Fruit fly (Drosophila melanogaster) whole organism, embryonic: ENCODE data around the gene CG1136.

Experiments used
- B-H1 ChIP-seq: fragments of 200-800 bp; sonication (Bioruptor generic); IDR thresholded peaks from 3 replicates; pipeline ENCODE4 v1.3.6; 2022; ENCODE audit warnings: missing biosample characterization, missing genetic modification characterization
- BEAF-32 ChIP-seq: fragments of 200-800 bp; sonication (Bioruptor generic); optimal IDR thresholded peaks from 3 replicates; lab custom pipeline; 2017; ENCODE audit warnings: missing biosample characterization, missing genetic modification characterization, mild to moderate bottlenecking, moderate library complexity, missing genetic modification reagents
- Bteb2 ChIP-seq: fragments of 200-800 bp; sonication (Bioruptor generic); optimal IDR thresholded peaks from 2 replicates; lab custom pipeline; 2016; ENCODE audit warnings: missing biosample characterization, missing genetic modification characterization
- CG10366 ChIP-seq: fragments of 200-800 bp; sonication (Bioruptor generic); IDR thresholded peaks from 2 replicates; pipeline ENCODE4 v1.3.6; 2022; ENCODE audit warnings: missing biosample characterization, missing genetic modification characterization
- CG11247 ChIP-seq: fragments of 200-800 bp; sonication (Bioruptor generic); IDR thresholded peaks from 2 replicates; pipeline ENCODE4 v1.3.6; 2022; ENCODE audit warnings: missing biosample characterization, missing genetic modification characterization
- CG11560 ChIP-seq: fragments of 200-800 bp; sonication (Bioruptor generic); IDR thresholded peaks from 3 replicates; pipeline ENCODE4 v1.3.6; 2022; ENCODE audit warnings: missing biosample characterization, missing genetic modification characterization
- CG12104 ChIP-seq: fragments of 200-800 bp; sonication (Bioruptor generic); optimal IDR thresholded peaks from 3 replicates; lab custom pipeline; 2016; ENCODE audit warnings: missing biosample characterization, missing genetic modification characterization
- CG12391 ChIP-seq: fragments of 200-800 bp; sonication (Bioruptor generic); optimal IDR thresholded peaks from 3 replicates; lab custom pipeline; 2018; ENCODE audit warnings: missing biosample characterization, mild to moderate bottlenecking, missing genetic modification characterization, moderate library complexity
- CG13287 ChIP-seq: fragments of 200-800 bp; sonication (Bioruptor generic); IDR thresholded peaks from 2 replicates; pipeline ENCODE4 v1.3.6; 2022; ENCODE audit warnings: missing biosample characterization, missing genetic modification characterization; ENCODE audit not compliant: partially characterized antibody
- CG13894 ChIP-seq: fragments of 200-800 bp; sonication (Bioruptor generic); optimal IDR thresholded peaks from 3 replicates; lab custom pipeline; 2018; ENCODE audit warnings: missing biosample characterization, mild to moderate bottlenecking, missing genetic modification characterization, moderate library complexity
- CG17385 ChIP-seq: fragments of 200-800 bp; sonication (Bioruptor generic); optimal IDR thresholded peaks from 3 replicates; lab custom pipeline; 2018; ENCODE audit warnings: missing biosample characterization, mild to moderate bottlenecking, missing genetic modification characterization
- CG17802 ChIP-seq: fragments of 200-800 bp; sonication (Bioruptor generic); optimal IDR thresholded peaks from 2 replicates; lab custom pipeline; 2018; ENCODE audit warnings: missing biosample characterization, mild to moderate bottlenecking, missing genetic modification characterization, moderate library complexity
- CG18599 ChIP-seq: fragments of 200-800 bp; sonication (Bioruptor generic); optimal IDR thresholded peaks from 3 replicates; lab custom pipeline; 2017; ENCODE audit warnings: missing biosample characterization, missing genetic modification characterization, mild to moderate bottlenecking, moderate library complexity, missing genetic modification reagents
- CG18764 ChIP-seq: fragments of 200-800 bp; sonication (Bioruptor generic); optimal IDR thresholded peaks from 3 replicates; lab custom pipeline; 2016; ENCODE audit warnings: missing biosample characterization, missing genetic modification characterization
- CG2116 ChIP-seq: fragments of 200-800 bp; sonication (Bioruptor generic); optimal IDR thresholded peaks from 3 replicates; lab custom pipeline; 2018; ENCODE audit warnings: missing biosample characterization, mild to moderate bottlenecking, missing genetic modification characterization
- CG3065 ChIP-seq: fragments of 200-800 bp; sonication (Bioruptor generic); optimal IDR thresholded peaks from 2 replicates; lab custom pipeline; 2016; ENCODE audit warnings: missing biosample characterization, missing genetic modification characterization
- CG31224 ChIP-seq: fragments of 200-800 bp; sonication (Bioruptor generic); IDR thresholded peaks from 2 replicates; pipeline ENCODE4 v1.3.6; 2022; ENCODE audit warnings: missing biosample characterization, missing genetic modification characterization
- CG9817 ChIP-seq: fragments of 200-800 bp; sonication (Bioruptor generic); optimal IDR thresholded peaks from 2 replicates; lab custom pipeline; 2018; ENCODE audit warnings: missing biosample characterization, mild to moderate bottlenecking, missing genetic modification characterization, moderate library complexity
- Chrac-16 ChIP-seq: fragments of 200-800 bp; sonication (Bioruptor generic); optimal IDR thresholded peaks from 3 replicates; lab custom pipeline; 2016; ENCODE audit warnings: missing biosample characterization, missing genetic modification characterization
- Dfd ChIP-seq, 2 experiments: fragments of >200 bp; optimal IDR thresholded peaks; 2 replicates each; lab custom pipeline; 2017; ENCODE audit warnings: missing biosample characterization in 2 of 2, missing genetic modification characterization in 2 of 2
- Dip3 ChIP-seq: fragments of 200-800 bp; sonication (Bioruptor generic); optimal IDR thresholded peaks from 3 replicates; lab custom pipeline; 2016; ENCODE audit warnings: missing biosample characterization, missing genetic modification characterization
- Dll ChIP-seq: fragments of 200-800 bp; sonication (Bioruptor generic); IDR thresholded peaks from 4 replicates; pipeline ENCODE4 v1.3.6; 2022; ENCODE audit warnings: missing biosample characterization, missing genetic modification characterization; ENCODE audit not compliant: partially characterized antibody
- E2f1 ChIP-seq: fragments of 200-800 bp; sonication (Bioruptor generic); IDR thresholded peaks from 2 replicates; pipeline ENCODE4 v1.3.6; 2022; ENCODE audit warnings: missing biosample characterization, missing genetic modification characterization
- HLH3B ChIP-seq: fragments of 200-800 bp; sonication (Bioruptor generic); IDR thresholded peaks from 2 replicates; pipeline ENCODE4 v1.3.6; 2022; ENCODE audit warnings: missing biosample characterization, missing genetic modification characterization
- HLH54F ChIP-seq: fragments of 200-800 bp; sonication (Bioruptor generic); optimal IDR thresholded peaks from 3 replicates; lab custom pipeline; 2016; ENCODE audit warnings: missing biosample characterization, missing genetic modification characterization
- MESR4 ChIP-seq: fragments of 200-800 bp; sonication (Bioruptor generic); optimal IDR thresholded peaks from 2 replicates; lab custom pipeline; 2018; ENCODE audit warnings: missing biosample characterization, mild to moderate bottlenecking, missing genetic modification characterization, moderate library complexity
- Opbp ChIP-seq: fragments of 200-800 bp; sonication (Bioruptor generic); IDR thresholded peaks from 3 replicates; pipeline ENCODE4 v1.3.6; 2022; ENCODE audit warnings: missing biosample characterization, missing genetic modification characterization; ENCODE audit not compliant: partially characterized antibody
- Scr ChIP-seq: fragments of 200-800 bp; sonication (Bioruptor generic); IDR thresholded peaks from 2 replicates; pipeline ENCODE4 v1.3.6; 2022; ENCODE audit warnings: missing biosample characterization, missing genetic modification characterization; ENCODE audit not compliant: partially characterized antibody
- Xrp1 ChIP-seq: fragments of 200-800 bp; sonication (Bioruptor generic); IDR thresholded peaks from 2 replicates; pipeline ENCODE4 v1.3.6; 2022; ENCODE audit warnings: missing biosample characterization, missing genetic modification characterization
- bcd ChIP-seq: fragments of 200-800 bp; sonication (Bioruptor generic); optimal IDR thresholded peaks from 2 replicates; lab custom pipeline; 2017; ENCODE audit warnings: missing biosample characterization, mild to moderate bottlenecking, missing genetic modification characterization
- chif ChIP-seq, 2 experiments: fragments of 200-800 bp; sonication (Bioruptor generic); optimal IDR thresholded peaks; 3 replicates each; lab custom pipeline; 2016; ENCODE audit warnings: missing biosample characterization in 2 of 2, missing genetic modification characterization in 2 of 2
- da ChIP-seq: fragments of 200-800 bp; sonication (Bioruptor generic); optimal IDR thresholded peaks from 2 replicates; lab custom pipeline; 2016; ENCODE audit warnings: missing biosample characterization, missing genetic modification characterization
- fru ChIP-seq: fragments of >200 bp; optimal IDR thresholded peaks from 2 replicates; lab custom pipeline; 2017
- gem ChIP-seq: fragments of 200-800 bp; sonication (Bioruptor generic); optimal IDR thresholded peaks from 2 replicates; lab custom pipeline; 2019; ENCODE audit warnings: missing biosample characterization, mild to moderate bottlenecking, missing genetic modification characterization, moderate library complexity
- grn ChIP-seq: fragments of 200-800 bp; sonication (Bioruptor generic); optimal IDR thresholded peaks from 3 replicates; lab custom pipeline; 2017; ENCODE audit warnings: missing biosample characterization, missing genetic modification characterization
- gro ChIP-seq: fragments of 200-800 bp; sonication (Bioruptor generic); optimal IDR thresholded peaks from 2 replicates; lab custom pipeline; 2016; ENCODE audit warnings: missing biosample characterization, missing genetic modification characterization
- gsb-n ChIP-seq: fragments of 200-800 bp; sonication (Bioruptor generic); optimal IDR thresholded peaks from 3 replicates; lab custom pipeline; 2018; ENCODE audit warnings: missing biosample characterization, mild to moderate bottlenecking, missing genetic modification characterization
- her ChIP-seq: fragments of 200-800 bp; sonication (Bioruptor generic); optimal IDR thresholded peaks from 2 replicates; lab custom pipeline; 2016; ENCODE audit warnings: missing biosample characterization, missing genetic modification characterization
- hkb ChIP-seq, 2 experiments: fragments of 200-800 bp in 1 of 2; fragments of >200 bp in 1 of 2; sonication (Bioruptor generic) in 1 of 2; IDR thresholded peaks in 1 of 2; optimal IDR thresholded peaks in 1 of 2; 2 replicates each; pipeline versions ENCODE4 v1.3.6 to Lab custom; 2017 to 2022; ENCODE audit warnings: missing biosample characterization in 1 of 2, missing genetic modification characterization in 1 of 2
- ken ChIP-seq: fragments of 200-800 bp; sonication (Bioruptor generic); IDR thresholded peaks from 3 replicates; pipeline ENCODE4 v1.3.6; 2022; ENCODE audit warnings: missing biosample characterization, missing genetic modification characterization
- mam ChIP-seq: fragments of 200-800 bp; sonication (Bioruptor generic); optimal IDR thresholded peaks from 3 replicates; lab custom pipeline; 2016; ENCODE audit warnings: missing biosample characterization, missing genetic modification characterization
- otp ChIP-seq: fragments of 200-800 bp; sonication (Bioruptor generic); IDR thresholded peaks from 3 replicates; pipeline ENCODE4, ENCODE4 v1.3.6; 2022; ENCODE audit warnings: missing biosample characterization, missing genetic modification characterization
- pum ChIP-seq: fragments of 200-800 bp; sonication (Bioruptor generic); optimal IDR thresholded peaks from 2 replicates; lab custom pipeline; 2016; ENCODE audit warnings: missing biosample characterization, missing genetic modification characterization
- seq ChIP-seq: fragments of 200-800 bp; sonication (Bioruptor generic); IDR thresholded peaks from 2 replicates; pipeline ENCODE4 v1.3.6; 2022; ENCODE audit warnings: missing biosample characterization, missing genetic modification characterization
- slou ChIP-seq: fragments of 200-800 bp; sonication (Bioruptor generic); optimal IDR thresholded peaks from 3 replicates; lab custom pipeline; 2016; ENCODE audit warnings: missing biosample characterization, missing genetic modification characterization
- stc ChIP-seq: fragments of 200-800 bp; sonication (Bioruptor generic); IDR thresholded peaks from 2 replicates; pipeline ENCODE4 v1.3.6; 2022; ENCODE audit warnings: missing biosample characterization, missing genetic modification characterization
- toy ChIP-seq: fragments of 200-800 bp; sonication (Bioruptor generic); IDR thresholded peaks from 2 replicates; pipeline ENCODE4 v1.3.6; 2022; ENCODE audit warnings: missing biosample characterization, missing genetic modification characterization
- wdn ChIP-seq: fragments of 200-800 bp; sonication (Bioruptor generic); IDR thresholded peaks from 2 replicates; pipeline ENCODE4 v1.3.6; 2022; ENCODE audit warnings: missing biosample characterization, missing genetic modification characterization
- z ChIP-seq: fragments of 200-800 bp; sonication (Bioruptor generic); IDR thresholded peaks from 3 replicates; pipeline ENCODE4 v1.3.6; 2022; ENCODE audit warnings: missing biosample characterization, missing genetic modification characterization
- zfh2 ChIP-seq: fragments of 200-800 bp; sonication (Bioruptor generic); optimal IDR thresholded peaks from 2 replicates; lab custom pipeline; 2016; ENCODE audit warnings: missing biosample characterization, missing genetic modification characterization

Gene CG1136

DNA sequence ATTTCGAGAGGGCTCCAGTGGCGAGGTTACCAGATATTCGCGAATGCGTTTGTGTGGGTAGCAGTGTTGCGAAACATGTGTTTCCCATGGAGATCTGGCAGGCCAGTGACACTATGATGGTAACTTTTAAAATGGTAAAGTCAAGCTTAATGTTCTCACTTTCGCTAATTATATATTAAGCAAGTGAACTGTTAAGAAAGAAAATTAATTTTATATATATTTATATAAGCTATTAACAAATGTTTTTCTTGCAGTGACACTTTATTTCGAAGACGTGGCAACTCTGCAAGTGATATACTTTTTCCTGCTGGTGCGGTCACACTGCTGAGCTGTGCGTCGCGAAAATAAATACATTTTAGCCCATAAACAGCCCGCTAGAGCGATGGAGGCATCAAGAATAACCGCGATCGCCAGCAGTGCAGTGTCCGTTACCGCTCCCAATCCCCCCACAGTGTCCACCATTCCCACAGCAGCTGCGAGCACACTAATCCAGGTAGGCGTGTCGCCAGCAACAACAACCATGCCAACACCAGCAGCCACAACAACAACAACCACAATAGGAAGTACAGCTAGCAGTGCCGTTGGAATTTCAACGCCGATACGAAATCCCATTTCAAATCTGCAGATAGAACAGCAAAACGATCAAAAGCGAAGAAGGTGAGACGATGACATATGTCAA is 6.0 kb upstream of the CG1136 start, which contains the start of the genes CG11593 and Rcd5 (continued):
- TF ChIP-seq CG17385 (peak; percentile 48), Chrac-16 (GFP tag; lab: Kevin White, UChicago) (peak; percentile 56), MESR4 (peak; percentile 98), CG3065 (GFP tag; lab: Kevin White, UChicago) (peak; percentile 80), E2f1 (peak; percentile 83), BEAF-32 (GFP tag; lab: Kevin White, UChicago) (peak; percentile 44), toy (GFP tag; lab: Robert Waterston, UW) (peak; percentile 60; the same call in 1 of the 2 replicates), gsb-n (no peak), stc (GFP tag; lab: Robert Waterston, UW) (peak; percentile 67; the same call in 1 of the 2 replicates), CG12104 (GFP tag; lab: Kevin White, UChicago) (peak; percentile 20), CG10366 (GFP tag; lab: Robert Waterston, UW) (peak; percentile 82), hkb (optimal IDR thresholded peaks at IDR 0.05; lab: Kevin White, UChicago) (peak; percentile 88), hkb (GFP tag; IDR thresholded peaks at IDR 0.05; lab: Robert Waterston, UW) (peak; percentile 47), CG13894 (tag; lab: Kevin White, UChicago) (no peak), seq (GFP tag; lab: Robert Waterston, UW) (peak; percentile 57; the same call in 1 of the 2 replicates), pum (peak; percentile 35), Dfd (GFP tag; optimal IDR thresholded peaks at IDR 0.05; lab: Kevin White, UChicago) (peak in 1 of 2 experiments; percentile 27), Bteb2 (GFP tag; lab: Kevin White, UChicago) (peak; percentile 17), HLH54F (GFP tag; lab: Kevin White, UChicago) (peak; percentile 20), fru (lab: Kevin White, UChicago) (no peak), chif (GFP tag; optimal IDR thresholded peaks at IDR 0.05; lab: Kevin White, UChicago) (no peak), Opbp (no peak), CG12391 (tag; lab: Kevin White, UChicago) (no peak), CG13287 (peak; percentile 38), Dll (GFP tag; lab: Robert Waterston, UW) (no peak), Xrp1 (GFP tag; lab: Robert Waterston, UW) (no peak; the same call in 1 of the 2 replicates), HLH3B (GFP tag; lab: Robert Waterston, UW) (peak; percentile 76), CG18599 (GFP tag; lab: Kevin White, UChicago) (peak; percentile 53), bcd (peak; percentile 86), CG9817 (tag; lab: Kevin White, UChicago) (peak; percentile 77), zfh2 (peak; percentile 45), CG18764 (GFP tag; lab: Kevin White, UChicago) (peak; percentile 57), Scr (GFP tag; lab: Robert Waterston, UW) (peak; percentile 28; the same call in 1 of the 2 replicates), mam (GFP tag; lab: Kevin White, UChicago) (peak; percentile 46), CG17802 (tag; lab: Kevin White, UChicago) (peak; percentile 37), z (GFP tag; lab: Robert Waterston, UW) (no peak), CG11560 (tag; lab: Robert Waterston, UW) (peak; percentile 77; the same call in 2 of the 3 replicates), da (no peak), wdn (GFP tag; lab: Robert Waterston, UW) (peak; percentile 81), Dip3 (GFP tag; lab: Kevin White, UChicago) (peak; percentile 27), ken (GFP tag; lab: Robert Waterston, UW) (peak; percentile 86), CG31224 (peak; percentile 75), gro (GFP tag; lab: Kevin White, UChicago) (no peak), B-H1 (GFP tag; lab: Robert Waterston, UW) (peak; percentile 65), CG11247 (peak; percentile 78), CG2116 (GFP tag; lab: Kevin White, UChicago) (peak; percentile 70), slou (GFP tag; lab: Kevin White, UChicago) (peak; percentile 32), her (GFP tag; lab: Kevin White, UChicago) (no peak), gem (tag; lab: Kevin White, UChicago) (no peak), otp (GFP tag; lab: Robert Waterston, UW) (no peak), grn (GFP tag; lab: Kevin White, UChicago) (no peak)
